Fruit fly (Drosophila melanogaster) whole organism, embryonic: ENCODE data around the gene CG14668.

Source experiments
- Blimp-1 ChIP-seq: fragments of 200-800 bp; sonication (Bioruptor generic); optimal IDR thresholded peaks from 3 replicates; lab custom pipeline; 2018; ENCODE audit warnings: missing biosample characterization, missing genetic modification characterization, mild to moderate bottlenecking, moderate library complexity, missing genetic modification reagents
- CG10543 ChIP-seq: fragments of 200-800 bp; sonication (Bioruptor generic); optimal IDR thresholded peaks from 3 replicates; lab custom pipeline; 2017; ENCODE audit warnings: missing biosample characterization, mild to moderate bottlenecking, missing genetic modification characterization, moderate library complexity
- CG11093 ChIP-seq: fragments of 200-800 bp; sonication (Bioruptor generic); IDR thresholded peaks from 3 replicates; pipeline ENCODE4 v1.3.6; 2022; ENCODE audit warnings: missing biosample characterization, missing genetic modification characterization
- CG11247 ChIP-seq: fragments of 200-800 bp; sonication (Bioruptor generic); IDR thresholded peaks from 2 replicates; pipeline ENCODE4 v1.3.6; 2022; ENCODE audit warnings: missing biosample characterization, missing genetic modification characterization
- CG13296 ChIP-seq: fragments of 200-800 bp; sonication (Bioruptor generic); optimal IDR thresholded peaks from 3 replicates; lab custom pipeline; 2018; ENCODE audit warnings: missing biosample characterization, mild to moderate bottlenecking, missing genetic modification characterization
- CG13894 ChIP-seq: fragments of 200-800 bp; sonication (Bioruptor generic); optimal IDR thresholded peaks from 3 replicates; lab custom pipeline; 2018; ENCODE audit warnings: missing biosample characterization, mild to moderate bottlenecking, missing genetic modification characterization, moderate library complexity
- CG15479 ChIP-seq: fragments of 200-800 bp; sonication (Bioruptor generic); optimal IDR thresholded peaks from 3 replicates; lab custom pipeline; 2019; ENCODE audit warnings: missing biosample characterization, mild to moderate bottlenecking, missing genetic modification characterization, moderate library complexity
- CG17912 ChIP-seq: fragments of 200-800 bp; sonication (Bioruptor generic); optimal IDR thresholded peaks from 2 replicates; lab custom pipeline; 2018; ENCODE audit warnings: missing biosample characterization, mild to moderate bottlenecking, missing genetic modification characterization
- CG2202 ChIP-seq: fragments of 200-800 bp; sonication (Bioruptor generic); optimal IDR thresholded peaks from 2 replicates; lab custom pipeline; 2018; ENCODE audit warnings: missing biosample characterization, mild to moderate bottlenecking, missing genetic modification characterization
- CG32532 ChIP-seq: fragments of 200-800 bp; sonication (Bioruptor generic); IDR thresholded peaks from 2 replicates; pipeline ENCODE4 v1.3.6; 2022; ENCODE audit warnings: missing biosample characterization, missing genetic modification characterization
- CG6683 ChIP-seq: fragments of 200-800 bp; sonication (Bioruptor generic); optimal IDR thresholded peaks from 2 replicates; lab custom pipeline; 2017; ENCODE audit warnings: missing biosample characterization, mild to moderate bottlenecking, missing genetic modification characterization, missing genetic modification reagents
- CG7372 ChIP-seq: fragments of 200-800 bp; sonication (Bioruptor generic); IDR thresholded peaks from 2 replicates; pipeline ENCODE4 v1.3.6; 2022; ENCODE audit warnings: missing biosample characterization, missing genetic modification characterization
- Ets65A ChIP-seq: fragments of 200-800 bp; sonication (Bioruptor generic); peaks from one replicate; lab custom pipeline; 2016; ENCODE audit warnings: missing biosample characterization, missing genetic modification characterization
- HHEX ChIP-seq: fragments of 200-800 bp; sonication (Bioruptor generic); optimal IDR thresholded peaks from 3 replicates; lab custom pipeline; 2017; ENCODE audit warnings: missing biosample characterization, mild to moderate bottlenecking, missing genetic modification characterization, missing genetic modification reagents
- Hr3 ChIP-seq: fragments of 200-800 bp; sonication (Bioruptor generic); optimal IDR thresholded peaks from 3 replicates; lab custom pipeline; 2016; ENCODE audit warnings: missing biosample characterization, missing genetic modification characterization
- Hsf ChIP-seq: fragments of 200-800 bp; sonication (Bioruptor generic); optimal IDR thresholded peaks from 3 replicates; lab custom pipeline; 2016; ENCODE audit warnings: missing biosample characterization, missing genetic modification characterization
- Lpt ChIP-seq: fragments of >200 bp; optimal IDR thresholded peaks from 2 replicates; lab custom pipeline; 2018; ENCODE audit warnings: missing biosample characterization, missing genetic modification characterization
- Med ChIP-seq: fragments of 200-800 bp; sonication (Bioruptor generic); peaks from one replicate; lab custom pipeline; 2016; ENCODE audit warnings: missing biosample characterization, missing genetic modification characterization, mild to moderate bottlenecking, inconsistent platforms, moderate library complexity
- NC2β ChIP-seq: fragments of 200-800 bp; sonication (Bioruptor generic); optimal IDR thresholded peaks from 2 replicates; lab custom pipeline; 2016; ENCODE audit warnings: missing biosample characterization, missing genetic modification characterization
- Nf-YC ChIP-seq: fragments of 200-800 bp; optimal IDR thresholded peaks from 3 replicates; lab custom pipeline; 2019; ENCODE audit warnings: missing biosample characterization, mild to moderate bottlenecking, missing genetic modification characterization, moderate library complexity
- Rfx ChIP-seq: fragments of 200-800 bp; sonication (Bioruptor generic); IDR thresholded peaks from 2 replicates; pipeline ENCODE4 v1.3.6; 2022; ENCODE audit warnings: missing biosample characterization, missing genetic modification characterization
- Taf1 ChIP-seq: fragments of 200-800 bp; sonication (Bioruptor generic); IDR thresholded peaks from 2 replicates; pipeline ENCODE4 v1.3.6; 2022; ENCODE audit warnings: missing biosample characterization, missing genetic modification characterization
- YL-1 ChIP-seq: fragments of 200-800 bp; sonication (Bioruptor generic); optimal IDR thresholded peaks from 3 replicates; lab custom pipeline; 2017; ENCODE audit warnings: missing biosample characterization, mild to moderate bottlenecking, missing genetic modification characterization
- ara ChIP-seq: fragments of 200-800 bp; sonication (Bioruptor generic); IDR thresholded peaks from 2 replicates; pipeline ENCODE4 v1.3.6; 2022; ENCODE audit warnings: missing biosample characterization, missing genetic modification characterization
- ato ChIP-seq: fragments of 200-800 bp; sonication (Bioruptor generic); IDR thresholded peaks from 2 replicates; pipeline ENCODE4 v1.3.6; 2022; ENCODE audit warnings: missing biosample characterization, missing genetic modification characterization; ENCODE audit not compliant: partially characterized antibody
- bbx ChIP-seq: fragments of 200-800 bp; sonication (Bioruptor generic); IDR thresholded peaks from 2 replicates; pipeline ENCODE4 v1.3.6; 2022; ENCODE audit warnings: missing biosample characterization, missing genetic modification characterization; ENCODE audit not compliant: partially characterized antibody
- br ChIP-seq: fragments of >200 bp; optimal IDR thresholded peaks from 2 replicates; lab custom pipeline; 2017
- bsh ChIP-seq, 2 experiments: fragments of 200-800 bp; sonication (Bioruptor generic); optimal IDR thresholded peaks; 2 replicates each; lab custom pipeline; 2017 to 2018; ENCODE audit warnings: mild to moderate bottlenecking in 2 of 2, missing biosample characterization in 2 of 2, missing genetic modification characterization in 2 of 2, moderate library complexity in 1 of 2
- ci ChIP-seq: fragments of 200-800 bp; sonication (Bioruptor generic); IDR thresholded peaks from 3 replicates; pipeline ENCODE4 v1.3.6; 2022; ENCODE audit warnings: missing biosample characterization, missing genetic modification characterization
- crc ChIP-seq: fragments of 200-800 bp; sonication (Bioruptor generic); optimal IDR thresholded peaks from 2 replicates; lab custom pipeline; 2016; ENCODE audit warnings: missing biosample characterization, missing genetic modification characterization
- ems ChIP-seq: fragments of 200-800 bp; sonication (Bioruptor generic); optimal IDR thresholded peaks from 3 replicates; lab custom pipeline; 2016; ENCODE audit warnings: missing biosample characterization, missing genetic modification characterization
- ewg ChIP-seq: fragments of 200-800 bp; sonication (Bioruptor generic); optimal IDR thresholded peaks from 3 replicates; lab custom pipeline; 2017; ENCODE audit warnings: mild to moderate bottlenecking, missing biosample characterization, missing genetic modification reagents, missing genetic modification characterization
- gcm ChIP-seq: fragments of 200-800 bp; sonication (Bioruptor generic); optimal IDR thresholded peaks from 2 replicates; lab custom pipeline; 2019; ENCODE audit warnings: missing biosample characterization, mild to moderate bottlenecking, missing genetic modification characterization, moderate library complexity
- hb ChIP-seq: fragments of 200-800 bp; sonication (Bioruptor generic); IDR thresholded peaks from 3 replicates; pipeline ENCODE4 v1.3.6; 2022; ENCODE audit warnings: missing biosample characterization, missing genetic modification characterization; ENCODE audit not compliant: partially characterized antibody
- insv ChIP-seq, 2 experiments: fragments of 200-800 bp; sonication (Bioruptor generic); optimal IDR thresholded peaks; 3 replicates each; lab custom pipeline; 2016 to 2018; ENCODE audit warnings: missing biosample characterization in 2 of 2, missing genetic modification characterization in 2 of 2
- jing ChIP-seq: fragments of 200-800 bp; sonication (Bioruptor generic); optimal IDR thresholded peaks from 2 replicates; lab custom pipeline; 2018; ENCODE audit warnings: missing biosample characterization, mild to moderate bottlenecking, missing genetic modification characterization
- jumu ChIP-seq: fragments of 200-800 bp; sonication (Bioruptor generic); optimal IDR thresholded peaks from 3 replicates; lab custom pipeline; 2016; ENCODE audit warnings: missing biosample characterization, missing genetic modification characterization
- ken ChIP-seq: fragments of 200-800 bp; sonication (Bioruptor generic); IDR thresholded peaks from 3 replicates; pipeline ENCODE4 v1.3.6; 2022; ENCODE audit warnings: missing biosample characterization, missing genetic modification characterization
- klu ChIP-seq: fragments of 200-800 bp; sonication (Bioruptor generic); IDR thresholded peaks from 2 replicates; pipeline ENCODE4 v1.3.6; 2022; ENCODE audit warnings: missing biosample characterization, missing genetic modification characterization
- nom ChIP-seq: fragments of 200-800 bp; sonication (Bioruptor generic); optimal IDR thresholded peaks from 2 replicates; lab custom pipeline; 2017; ENCODE audit warnings: missing biosample characterization, missing genetic modification characterization, mild to moderate bottlenecking, moderate library complexity, missing genetic modification reagents
- oc ChIP-seq: fragments of 200-800 bp; sonication (Bioruptor generic); optimal IDR thresholded peaks from 2 replicates; lab custom pipeline; 2018; ENCODE audit warnings: missing biosample characterization, mild to moderate bottlenecking, missing genetic modification characterization, moderate library complexity
- otp ChIP-seq: fragments of 200-800 bp; sonication (Bioruptor generic); IDR thresholded peaks from 3 replicates; pipeline ENCODE4, ENCODE4 v1.3.6; 2022; ENCODE audit warnings: missing biosample characterization, missing genetic modification characterization
- ro ChIP-seq: fragments of 200-800 bp; sonication (Bioruptor generic); IDR thresholded peaks from 2 replicates; pipeline ENCODE4 v1.3.6; 2022; ENCODE audit warnings: missing biosample characterization, missing genetic modification characterization
- salm ChIP-seq: fragments of 200-800 bp; sonication (Bioruptor generic); optimal IDR thresholded peaks from 2 replicates; lab custom pipeline; 2018; ENCODE audit warnings: missing biosample characterization, mild to moderate bottlenecking, missing genetic modification characterization
- sens-2 ChIP-seq: fragments of 200-800 bp; sonication (Bioruptor generic); IDR thresholded peaks from 2 replicates; pipeline ENCODE4 v1.3.6; 2022; ENCODE audit warnings: missing biosample characterization, missing genetic modification characterization
- slp2 ChIP-seq: fragments of 200-800 bp; sonication (Bioruptor generic); optimal IDR thresholded peaks from 2 replicates; lab custom pipeline; 2016; ENCODE audit warnings: missing biosample characterization, missing genetic modification characterization
- trh ChIP-seq: fragments of 200-800 bp; sonication (Bioruptor generic); optimal IDR thresholded peaks from 2 replicates; lab custom pipeline; 2016; ENCODE audit warnings: missing biosample characterization, missing genetic modification characterization
- vfl ChIP-seq: fragments of 200-800 bp; sonication (Bioruptor generic); optimal IDR thresholded peaks from 2 replicates; lab custom pipeline; 2016; ENCODE audit warnings: missing biosample characterization, missing genetic modification characterization
- vvl ChIP-seq: fragments of 200-800 bp; sonication (Bioruptor generic); IDR thresholded peaks from 2 replicates; pipeline ENCODE4 v1.3.6; 2022; ENCODE audit warnings: missing biosample characterization, missing genetic modification characterization

Gene CG14668

DNA sequence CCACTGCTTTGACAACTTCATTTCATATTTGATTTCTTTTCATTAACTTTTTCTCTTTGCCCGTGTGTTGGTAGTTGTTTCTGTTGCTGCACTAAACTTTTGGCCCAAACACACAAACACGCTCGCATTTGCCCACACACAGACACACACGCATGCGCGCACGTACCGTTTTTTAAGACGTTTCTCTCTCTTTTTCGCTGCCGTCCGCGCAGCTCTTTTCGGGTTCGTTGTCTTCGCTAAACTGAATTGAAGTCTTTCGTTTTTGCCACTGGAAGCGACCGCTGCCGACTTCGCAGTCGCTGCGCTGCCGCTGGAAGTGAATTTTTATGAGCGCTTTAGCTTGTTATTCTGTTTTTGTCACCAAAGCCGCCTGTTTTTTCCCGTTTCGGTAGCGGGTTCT lies 5.2 kb upstream of the CG14668 start, which contains the start of gene kkv (continued):
- TF ChIP-seq bbx: peak; percentile 44
- TF ChIP-seq salm (tag; lab: Kevin White, UChicago): no peak
- no peak for TF ChIP-seq hb (GFP tag; lab: Robert Waterston, UW)
- peak; percentile 1 for TF ChIP-seq ewg
- TF ChIP-seq otp (GFP tag; lab: Robert Waterston, UW): 0 out of 3 replicates have a peak, but pooled peaks have one; percentile 9
- TF ChIP-seq vvl (GFP tag; lab: Robert Waterston, UW): peak; percentile 31; the same call in 1 of the 2 replicates
- TF ChIP-seq YL-1 (GFP tag; lab: Kevin White, UChicago): no peak
- no peak for TF ChIP-seq ara (GFP tag; lab: Robert Waterston, UW)
- no peak for TF ChIP-seq CG11093 (GFP tag; lab: Robert Waterston, UW)
- 0 out of 2 replicates have a peak, but pooled peaks have one; percentile 13 for TF ChIP-seq ato
- TF ChIP-seq ci (GFP tag; lab: Robert Waterston, UW): peak; percentile 26; the same call in 1 of the 3 replicates
- TF ChIP-seq HHEX: no peak
- TF ChIP-seq ken (GFP tag; lab: Robert Waterston, UW): no peak
- no peak for TF ChIP-seq Hr3 (GFP tag; lab: Kevin White, UChicago)
- peak; percentile 31 for TF ChIP-seq Med (GFP tag; lab: Kevin White, UChicago)
- no peak for TF ChIP-seq klu (GFP tag; lab: Robert Waterston, UW)
- TF ChIP-seq trh (GFP tag; lab: Kevin White, UChicago): no peak
- no peak for TF ChIP-seq sens-2 (GFP tag; lab: Robert Waterston, UW)
- TF ChIP-seq, all 482 proteins: peak for 27

DNA sequence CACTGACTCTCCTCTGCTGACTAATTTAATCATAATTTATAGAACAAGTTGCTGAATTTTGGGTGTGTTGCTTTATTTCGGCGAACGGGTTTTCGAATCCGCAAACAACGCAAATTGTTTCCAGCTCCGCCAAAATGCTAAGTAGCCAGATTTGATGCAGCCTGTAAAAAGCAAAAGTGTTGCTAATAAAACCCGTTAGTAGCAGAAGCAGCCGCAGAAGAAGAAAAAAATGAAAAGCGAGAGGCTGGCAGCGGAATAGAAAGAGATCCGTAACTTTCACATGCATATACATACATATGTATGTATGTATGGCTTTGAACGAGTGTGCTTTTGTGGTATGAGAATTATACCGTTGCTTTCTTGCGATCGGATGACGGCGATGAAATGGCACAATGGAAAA lies 4.6 kb upstream of the CG14668 start:
- TF ChIP-seq CG10543 (no peak), Ets65A (GFP tag; lab: Kevin White, UChicago) (peak; percentile 30), Blimp-1 (GFP tag; lab: Kevin White, UChicago) (peak; percentile 96)
- TF ChIP-seq, all 482 proteins: peak for 2

dm6 chr3R:5390095-5390663 lies 2.7 kb upstream of the CG14668 start:
- TF ChIP-seq CG15479 (GFP tag; lab: Kevin White, UChicago) (no peak), CG13296 (GFP tag; lab: Kevin White, UChicago) (no peak), NC2β (GFP tag; lab: Kevin White, UChicago) (no peak), CG6683 (GFP tag; lab: Kevin White, UChicago) (no peak), jumu (GFP tag; lab: Kevin White, UChicago) (no peak), Hsf (GFP tag; lab: Kevin White, UChicago) (no peak), ci (GFP tag; lab: Robert Waterston, UW) (no peak), CG7372 (GFP tag; lab: Robert Waterston, UW) (no peak), br (lab: Kevin White, UChicago) (no peak), CG13894 (tag; lab: Kevin White, UChicago) (no peak), bsh (GFP tag; optimal IDR thresholded peaks at IDR 0.05; lab: Kevin White, UChicago) (no peak), slp2 (GFP tag; lab: Kevin White, UChicago) (no peak), CG2202 (tag; lab: Kevin White, UChicago) (no peak), Rfx (GFP tag; lab: Robert Waterston, UW) (peak; percentile 15; the same call in 1 of the 2 replicates), CG11247 (GFP tag; lab: Robert Waterston, UW) (no peak), insv (GFP tag; optimal IDR thresholded peaks at IDR 0.05; lab: Kevin White, UChicago) (no peak), ems (GFP tag; lab: Kevin White, UChicago) (no peak), crc (GFP tag; lab: Kevin White, UChicago) (no peak), Lpt (no peak), jing (no peak), Nf-YC (no peak), gcm (no peak), Taf1 (GFP tag; lab: Robert Waterston, UW) (no peak), vfl (GFP tag; lab: Kevin White, UChicago) (no peak), oc (tag; lab: Kevin White, UChicago) (no peak), CG32532 (GFP tag; lab: Robert Waterston, UW) (no peak), nom (GFP tag; lab: Kevin White, UChicago) (peak; percentile 33), CG17912 (GFP tag; lab: Kevin White, UChicago) (no peak), ro (GFP tag; lab: Robert Waterston, UW) (no peak)
